Worm (Caenorhabditis elegans) whole organism, L1 larva: ENCODE data around the gene swt-2.

Source experiments
- C34B4.2 ChIP-seq: sonication (generic microtip); optimal IDR thresholded peaks from 2 replicates; lab custom pipeline; 2017; ENCODE audit warnings: mild to moderate bottlenecking, missing genetic modification characterization, missing compliant biosample characterization
- aly-2 ChIP-seq: fragments of 150-350 bp; optimal IDR thresholded peaks from 2 replicates; lab custom pipeline; 2014; ENCODE audit warnings: missing biosample characterization, missing genetic modification characterization
- ama-1 ChIP-seq: fragments of 150-350 bp; optimal IDR thresholded peaks from 2 replicates; lab custom pipeline; 2014
- ceh-82 ChIP-seq, 3 experiments: fragments of 150-350 bp in 1 of 3; sonication (generic microtip) in 2 of 3; optimal IDR thresholded peaks; 2 replicates each; lab custom pipeline; 2014 to 2017; ENCODE audit warnings: missing biosample characterization in 3 of 3, missing genetic modification characterization in 3 of 3
- lin-13 ChIP-seq: fragments of 150-350 bp; optimal IDR thresholded peaks from 2 replicates; lab custom pipeline; 2014; ENCODE audit warnings: missing biosample characterization, missing genetic modification reagents, missing genetic modification characterization
- lsy-2 ChIP-seq, 2 experiments: fragments of 150-350 bp; optimal IDR thresholded peaks; 2 replicates each; lab custom pipeline; 2014; ENCODE audit warnings: missing biosample characterization in 2 of 2, missing genetic modification characterization in 2 of 2
- nhr-12 ChIP-seq: sonication (generic microtip); optimal IDR thresholded peaks from 2 replicates; lab custom pipeline; 2017; ENCODE audit warnings: missing biosample characterization, missing genetic modification characterization
- nhr-237 ChIP-seq: fragments of 150-350 bp; optimal IDR thresholded peaks from 2 replicates; lab custom pipeline; 2014; ENCODE audit warnings: missing biosample characterization, missing genetic modification characterization
- nhr-28 ChIP-seq: fragments of 150-350 bp; optimal IDR thresholded peaks from 2 replicates; lab custom pipeline; 2014; ENCODE audit warnings: missing biosample characterization, missing genetic modification characterization
- nhr-77 ChIP-seq: fragments of 150-350 bp; optimal IDR thresholded peaks from 2 replicates; lab custom pipeline; 2014; ENCODE audit warnings: missing biosample characterization, missing genetic modification characterization
- snpc-4 ChIP-seq: fragments of 150-350 bp; optimal IDR thresholded peaks from 2 replicates; lab custom pipeline; 2014; ENCODE audit warnings: missing biosample characterization, missing genetic modification characterization

- TF ChIP-seq ama-1 (lab: Kevin White, UChicago) (no peak), nhr-28 (tag; lab: Kevin White, UChicago) (no peak), nhr-237 (no peak), lin-13 (GFP tag; lab: Kevin White, UChicago) (no peak), snpc-4 (tag; lab: Kevin White, UChicago) (no peak), nhr-12 (tag; lab: Kevin White, UChicago) (no peak), lsy-2 (tag; optimal IDR thresholded peaks at IDR 0.05; lab: Kevin White, UChicago) (no peak), ceh-82 (tag; optimal IDR thresholded peaks at IDR 0.05; lab: Kevin White, UChicago) (no peak), aly-2 (tag; lab: Kevin White, UChicago) (no peak), nhr-77 (tag; lab: Kevin White, UChicago) (no peak), C34B4.2 (tag; lab: Kevin White, UChicago) (no peak)
Measured at ce11 chrV:7538018-7538417, 8.1 kb downstream of the swt-2 start, which contains the start of gene C54F6.12.
